Worm (Caenorhabditis elegans) whole organism, L4/young adult: ENCODE measurements around the gene tbb-2.

Experiments used
- W03F9.2 ChIP-seq: fragments of 150-350 bp; optimal IDR thresholded peaks from 2 replicates; lab custom pipeline; 2014; ENCODE audit warnings: missing biosample characterization, missing genetic modification characterization
- dao-5 ChIP-seq: sonication (generic microtip); optimal IDR thresholded peaks from 2 replicates; lab custom pipeline; 2016; ENCODE audit warnings: missing genotype, missing genetic modification characterization, moderate library complexity, missing compliant biosample characterization
- him-1 ChIP-seq: sonication (generic microtip); optimal IDR thresholded peaks from 2 replicates; lab custom pipeline; 2016; ENCODE audit warnings: missing genotype, missing genetic modification reagents, missing genetic modification characterization, missing compliant biosample characterization

tbb-2 gene

ce11 chrIII:4019801-4020200 is 2.4 kb upstream of the tbb-2 start, which contains the start of gene snpc-3.4:
Gene snpc-3.4, plus strand, starts transcription at chrIII:4020037.
- TF ChIP-seq him-1 = peak; percentile 50
- TF ChIP-seq W03F9.2 (tag; lab: Kevin White, UChicago) = peak; percentile 76
- no peak for TF ChIP-seq dao-5 (tag; lab: Kevin White, UChicago)

- TF ChIP-seq him-1 = no peak
- TF ChIP-seq W03F9.2 (tag; lab: Kevin White, UChicago) = no peak
- no peak for TF ChIP-seq dao-5 (tag; lab: Kevin White, UChicago)
Observed at ce11 chrIII:4018591-4019580, 1.5 kb upstream of the tbb-2 start.

ce11 chrIII:4018095-4018498 is 670 bp upstream of the tbb-2 start:
- TF ChIP-seq him-1 = peak; percentile 79
- TF ChIP-seq W03F9.2 (tag; lab: Kevin White, UChicago) = no peak
- TF ChIP-seq dao-5 (tag; lab: Kevin White, UChicago) = no peak

ce11 chrIII:4015382-4015986 is 1.9 kb downstream of the tbb-2 start:
- TF ChIP-seq dao-5 (tag; lab: Kevin White, UChicago) = no peak
- TF ChIP-seq W03F9.2 (tag; lab: Kevin White, UChicago) = no peak
- TF ChIP-seq him-1 = no peak

- TF ChIP-seq W03F9.2 (tag; lab: Kevin White, UChicago) (no peak), him-1 (no peak), dao-5 (tag; lab: Kevin White, UChicago) (no peak)
Observed at ce11 chrIII:4013061-4013460, 4.4 kb downstream of the tbb-2 start.

ce11 chrIII:4012036-4012435 is 5.4 kb downstream of the tbb-2 start, which contains the start of gene C36E8.4:
Gene C36E8.4, plus strand, starts transcription at chrIII:4012336.
- TF ChIP-seq him-1 = no peak
- TF ChIP-seq W03F9.2 (tag; lab: Kevin White, UChicago) = no peak
- no peak for TF ChIP-seq dao-5 (tag; lab: Kevin White, UChicago)

ce11 chrIII:4010987-4011386 is 6.4 kb downstream of the tbb-2 start:
- TF ChIP-seq dao-5 (tag; lab: Kevin White, UChicago) = no peak

ce11 chrIII:4010168-4010567 is 7.3 kb downstream of the tbb-2 start:
- TF ChIP-seq dao-5 (tag; lab: Kevin White, UChicago) (no peak), him-1 (no peak), W03F9.2 (tag; lab: Kevin White, UChicago) (no peak)

ce11 chrIII:4009181-4009580 is 8.2 kb downstream of the tbb-2 start:
- TF ChIP-seq him-1 (no peak), W03F9.2 (tag; lab: Kevin White, UChicago) (no peak), dao-5 (tag; lab: Kevin White, UChicago) (no peak)

ce11 chrIII:4007017-4007416 is 10.4 kb downstream of the tbb-2 start:
- no peak for TF ChIP-seq him-1
- TF ChIP-seq dao-5 (tag; lab: Kevin White, UChicago) = no peak
- no peak for TF ChIP-seq W03F9.2 (tag; lab: Kevin White, UChicago)

ce11 chrIII:4005446-4006192 is 11.8 kb downstream of the tbb-2 start, which contains the start of gene pxd-1:
Gene pxd-1, plus strand, starts transcription at chrIII:4006142.
- TF ChIP-seq W03F9.2 (tag; lab: Kevin White, UChicago) (no peak), him-1 (no peak), dao-5 (tag; lab: Kevin White, UChicago) (no peak)

- TF ChIP-seq him-1 (peak; percentile 32), W03F9.2 (tag; lab: Kevin White, UChicago) (peak; percentile 81), dao-5 (tag; lab: Kevin White, UChicago) (no peak)
Observed at ce11 chrIII:4004064-4004580, 13.3 kb downstream of the tbb-2 start, which contains the start of gene tif-1A. Gene tif-1A, minus strand, starts transcription at chrIII:4004114.

ce11 chrIII:3994457-3994856 is 23.0 kb downstream of the tbb-2 start:
- TF ChIP-seq W03F9.2 (tag; lab: Kevin White, UChicago) = no peak
- TF ChIP-seq dao-5 (tag; lab: Kevin White, UChicago) = no peak
- no peak for TF ChIP-seq him-1
